Worm (Caenorhabditis elegans) whole organism, young adult: ENCODE data around the gene rnf-113.

Experiments
- B0019.2 ChIP-seq: fragments of 200-800 bp; sonication (Bioruptor generic); conservative IDR thresholded peaks from 2 replicates; pipeline ENCODE4 v1.3.6; 2022; ENCODE audit warnings: missing genetic modification reagents, missing genetic modification characterization, missing compliant biosample characterization
- C06A6.2 ChIP-seq: fragments of 200-800 bp; sonication (Bioruptor generic); conservative IDR thresholded peaks from 2 replicates; pipeline ENCODE4 v1.3.6; 2022; ENCODE audit warnings: missing genetic modification characterization, missing compliant biosample characterization
- C17E4.6 ChIP-seq: fragments of 200-800 bp; sonication (Bioruptor generic); IDR thresholded peaks from 2 replicates; pipeline ENCODE4 v1.3.6; 2022; ENCODE audit warnings: missing genetic modification reagents, missing genetic modification characterization, missing compliant biosample characterization
- D2030.7 ChIP-seq: fragments of 200-800 bp; sonication (Bioruptor generic); IDR thresholded peaks from 2 replicates; pipeline ENCODE4 v1.3.6; 2022; ENCODE audit warnings: missing genetic modification reagents, missing genetic modification characterization, missing compliant biosample characterization
- F33H1.4 ChIP-seq: fragments of 200-800 bp; sonication (Bioruptor generic); IDR thresholded peaks from 2 replicates; pipeline ENCODE4 v1.3.6; 2022; ENCODE audit warnings: missing genetic modification reagents, missing genetic modification characterization, missing compliant biosample characterization
- F52B5.7 ChIP-seq: sonication (generic microtip); optimal IDR thresholded peaks from 2 replicates; lab custom pipeline; 2016; ENCODE audit warnings: mild to moderate bottlenecking, missing genetic modification characterization, missing compliant biosample characterization
- T07F8.4 ChIP-seq: sonication (generic microtip); optimal IDR thresholded peaks from 2 replicates; lab custom pipeline; 2016; ENCODE audit warnings: mild to moderate bottlenecking, missing genetic modification characterization, moderate library complexity, missing compliant biosample characterization
- Y53F4B.3 ChIP-seq: fragments of 200-800 bp; sonication (Bioruptor generic); IDR thresholded peaks from 2 replicates; pipeline ENCODE4 v1.3.6; 2022; ENCODE audit warnings: missing genetic modification reagents, missing genetic modification characterization, missing compliant biosample characterization
- akir-1 ChIP-seq: fragments of 200-800 bp; sonication (Bioruptor generic); optimal IDR thresholded peaks from 2 replicates; lab custom pipeline; 2018; ENCODE audit warnings: mild to moderate bottlenecking, missing genetic modification characterization, moderate library complexity, missing compliant biosample characterization
- aptf-3 ChIP-seq: fragments of 200-800 bp; sonication (Bioruptor generic); IDR thresholded peaks from 2 replicates; pipeline ENCODE4 v1.3.6; 2022; ENCODE audit warnings: missing genetic modification characterization, missing compliant biosample characterization
- atf-7 ChIP-seq: sonication (generic microtip); optimal IDR thresholded peaks from 2 replicates; lab custom pipeline; 2017; ENCODE audit warnings: mild to moderate bottlenecking, missing genetic modification characterization, missing compliant biosample characterization
- athp-1 ChIP-seq: sonication (generic microtip); optimal IDR thresholded peaks from 2 replicates; lab custom pipeline; 2017; ENCODE audit warnings: mild to moderate bottlenecking, missing genetic modification characterization, missing compliant biosample characterization
- attf-5 ChIP-seq: fragments of 200-800 bp; sonication (Bioruptor generic); optimal IDR thresholded peaks from 2 replicates; lab custom pipeline; 2018; ENCODE audit warnings: mild to moderate bottlenecking, missing genetic modification characterization, missing compliant biosample characterization
- bed-2 ChIP-seq: fragments of 200-800 bp; sonication (Bioruptor generic); IDR thresholded peaks from 2 replicates; pipeline ENCODE4 v1.3.6; 2022; ENCODE audit warnings: missing genetic modification reagents, missing genetic modification characterization, missing compliant biosample characterization
- ceh-100 ChIP-seq: fragments of 200-800 bp; sonication (Bioruptor generic); IDR thresholded peaks from 2 replicates; pipeline ENCODE4 v1.3.6; 2022; ENCODE audit warnings: missing genetic modification reagents, missing genetic modification characterization, missing compliant biosample characterization
- ceh-40 ChIP-seq: fragments of 200-800 bp; sonication (Bioruptor generic); IDR thresholded peaks from 2 replicates; pipeline ENCODE4 v1.3.6; 2022; ENCODE audit warnings: missing genetic modification characterization, missing compliant biosample characterization
- ceh-79 ChIP-seq: sonication (generic microtip); optimal IDR thresholded peaks from 2 replicates; lab custom pipeline; 2017; ENCODE audit warnings: mild to moderate bottlenecking, missing genetic modification characterization, missing compliant biosample characterization
- ceh-91 ChIP-seq: fragments of 200-800 bp; sonication (Bioruptor generic); IDR thresholded peaks from 2 replicates; pipeline ENCODE4 v1.3.6; 2022; ENCODE audit warnings: missing genetic modification reagents, missing genetic modification characterization, missing compliant biosample characterization
- dox-1 ChIP-seq: fragments of 200-800 bp; sonication (Bioruptor generic); IDR thresholded peaks from 2 replicates; pipeline ENCODE4 v1.3.6; 2022; ENCODE audit warnings: missing genetic modification reagents, missing genetic modification characterization, missing compliant biosample characterization
- dpff-1 ChIP-seq: sonication (generic microtip); optimal IDR thresholded peaks from 2 replicates; lab custom pipeline; 2017; ENCODE audit warnings: mild to moderate bottlenecking, missing genetic modification characterization, missing compliant biosample characterization
- egl-44 ChIP-seq: fragments of 200-800 bp; sonication (Bioruptor generic); IDR thresholded peaks from 2 replicates; pipeline ENCODE4 v1.3.6; 2022; ENCODE audit warnings: missing genetic modification reagents, missing genetic modification characterization, missing compliant biosample characterization
- ekl-4 ChIP-seq: fragments of 200-800 bp; sonication (Bioruptor generic); IDR thresholded peaks from 2 replicates; pipeline ENCODE4 v1.3.6; 2022; ENCODE audit warnings: missing genetic modification reagents, missing genetic modification characterization, missing compliant biosample characterization
- fkh-3 ChIP-seq: sonication (generic microtip); optimal IDR thresholded peaks from 2 replicates; lab custom pipeline; 2016; ENCODE audit warnings: mild to moderate bottlenecking, missing genetic modification characterization, missing compliant biosample characterization
- him-1 ChIP-seq: sonication (generic microtip); optimal IDR thresholded peaks from 2 replicates; lab custom pipeline; 2016; ENCODE audit warnings: missing genotype, missing genetic modification reagents, missing genetic modification characterization, missing compliant biosample characterization
- hmg-1.2 ChIP-seq: fragments of 200-800 bp; sonication (Bioruptor generic); IDR thresholded peaks from 2 replicates; pipeline ENCODE4 v1.3.6; 2022; ENCODE audit warnings: missing genetic modification reagents, missing genetic modification characterization, missing compliant biosample characterization
- hsf-1 ChIP-seq: fragments of 200-800 bp; sonication (Bioruptor generic); IDR thresholded peaks from 2 replicates; pipeline ENCODE4 v1.3.6; 2022; ENCODE audit warnings: missing genetic modification reagents, missing genetic modification characterization, missing compliant biosample characterization
- lag-1 ChIP-seq: fragments of 200-800 bp; sonication (Bioruptor generic); IDR thresholded peaks from 2 replicates; pipeline ENCODE4 v1.3.6; 2022; ENCODE audit warnings: missing genetic modification reagents, missing genetic modification characterization, missing compliant biosample characterization
- lin-26 ChIP-seq: fragments of 200-800 bp; sonication (Bioruptor generic); IDR thresholded peaks from 2 replicates; pipeline ENCODE4 v1.3.6; 2022; ENCODE audit warnings: missing genetic modification reagents, missing genetic modification characterization, missing compliant biosample characterization
- lin-35 ChIP-seq, 3 experiments: fragments of 150-350 bp in 2 of 3; sonication (generic microtip) in 1 of 3; optimal IDR thresholded peaks; 2 replicates each; lab custom pipeline; 2014 to 2018; ENCODE audit warnings: missing biosample characterization in 3 of 3, missing genetic modification characterization in 3 of 3, missing genetic modification reagents in 3 of 3
- lsl-1 ChIP-seq: fragments of 200-800 bp; sonication (Bioruptor generic); optimal IDR thresholded peaks from 2 replicates; lab custom pipeline; 2018; ENCODE audit warnings: mild to moderate bottlenecking, missing genetic modification characterization, moderate library complexity, missing compliant biosample characterization
- madf-10 ChIP-seq: sonication (generic microtip); optimal IDR thresholded peaks from 2 replicates; lab custom pipeline; 2016; ENCODE audit warnings: mild to moderate bottlenecking, missing genetic modification characterization, missing compliant biosample characterization
- madf-6 ChIP-seq: fragments of 200-800 bp; sonication (Bioruptor generic); IDR thresholded peaks from 2 replicates; pipeline ENCODE4 v1.3.6; 2022; ENCODE audit warnings: missing genetic modification reagents, missing genetic modification characterization, missing compliant biosample characterization
- mcd-1 ChIP-seq: fragments of 200-800 bp; sonication (Bioruptor generic); IDR thresholded peaks from 2 replicates; pipeline ENCODE4 v1.3.6; 2022; ENCODE audit warnings: missing genetic modification reagents, missing genetic modification characterization, missing compliant biosample characterization
- nfya-1 ChIP-seq: sonication (generic microtip); optimal IDR thresholded peaks from 2 replicates; lab custom pipeline; 2017; ENCODE audit warnings: antibody characterized with exemption, missing compliant biosample characterization, missing genetic modification characterization, borderline replicate concordance; ENCODE audit not compliant: insufficient read depth
- nfya-2 ChIP-seq: fragments of 200-800 bp; sonication (Bioruptor generic); IDR thresholded peaks from 2 replicates; pipeline ENCODE4 v1.3.6; 2022; ENCODE audit warnings: missing genetic modification reagents, missing genetic modification characterization, missing compliant biosample characterization
- nfyb-1 ChIP-seq: fragments of 200-800 bp; sonication (Bioruptor generic); IDR thresholded peaks from 2 replicates; pipeline ENCODE4 v1.3.6; 2022; ENCODE audit warnings: missing genetic modification reagents, missing genetic modification characterization, missing compliant biosample characterization
- rcor-1 ChIP-seq: fragments of 200-800 bp; sonication (Bioruptor generic); IDR thresholded peaks from 2 replicates; pipeline ENCODE4 v1.3.6; 2022; ENCODE audit warnings: missing genetic modification reagents, missing genetic modification characterization, missing compliant biosample characterization
- snpc-1.3 ChIP-seq: sonication (generic microtip); optimal IDR thresholded peaks from 2 replicates; lab custom pipeline; 2017; ENCODE audit warnings: missing genetic modification characterization, mild to moderate bottlenecking, missing compliant biosample characterization, antibody characterized with exemption, moderate library complexity, missing genotype, missing genetic modification reagents; ENCODE audit not compliant: insufficient read depth
- snpc-3.4 ChIP-seq: sonication (generic microtip); optimal IDR thresholded peaks from 2 replicates; lab custom pipeline; 2017; ENCODE audit warnings: missing genetic modification characterization, mild to moderate bottlenecking, missing compliant biosample characterization, antibody characterized with exemption, moderate library complexity, missing genotype, missing genetic modification reagents
- tbp1 ChIP-seq: fragments of 200-800 bp; sonication (Bioruptor generic); optimal IDR thresholded peaks from 2 replicates; lab custom pipeline; 2018; ENCODE audit warnings: mild to moderate bottlenecking, missing genetic modification characterization, missing compliant biosample characterization
- zim-3 ChIP-seq: sonication (generic microtip); optimal IDR thresholded peaks from 2 replicates; lab custom pipeline; 2017; ENCODE audit warnings: mild to moderate bottlenecking, missing genetic modification characterization, moderate library complexity, missing compliant biosample characterization
- ztf-26 ChIP-seq: sonication (generic microtip); optimal IDR thresholded peaks from 2 replicates; lab custom pipeline; 2017; ENCODE audit warnings: missing genetic modification characterization, missing compliant biosample characterization
- ztf-3 ChIP-seq: fragments of 200-800 bp; sonication (Bioruptor generic); optimal IDR thresholded peaks from 2 replicates; lab custom pipeline; 2018; ENCODE audit warnings: mild to moderate bottlenecking, missing genetic modification characterization, missing compliant biosample characterization
- ztf-6 ChIP-seq: fragments of 200-800 bp; sonication (Bioruptor generic); IDR thresholded peaks from 2 replicates; pipeline ENCODE4 v1.3.6; 2022; ENCODE audit warnings: missing genetic modification reagents, missing genetic modification characterization, missing compliant biosample characterization

The rnf-113 gene

DNA sequence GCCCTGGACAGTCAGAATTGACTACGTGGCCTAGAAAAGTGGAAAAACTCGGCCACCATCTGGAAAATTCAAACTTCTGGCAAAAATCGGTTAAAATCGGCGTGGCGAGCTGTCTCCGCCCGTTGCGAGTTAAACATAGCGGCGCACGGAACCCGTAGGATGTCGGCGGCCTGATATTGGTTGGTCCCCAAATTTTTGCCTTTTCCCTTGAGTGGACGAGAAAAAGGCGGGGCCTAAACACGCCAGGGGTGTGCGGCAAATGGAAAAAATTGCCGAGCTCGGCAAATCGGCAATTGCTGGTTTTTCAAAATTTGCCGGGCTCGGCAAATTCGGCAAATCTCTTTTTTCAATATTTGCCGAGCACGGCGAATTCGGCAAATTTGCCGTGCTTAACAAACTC lies 24.1 kb downstream of the rnf-113 start (continued):
- TF ChIP-seq hsf-1 (GFP tag; lab: Robert Waterston, UW) = peak; percentile 67
- peak; percentile 66; the same call in 1 of the 2 replicates for TF ChIP-seq dox-1 (GFP tag; lab: Robert Waterston, UW)
- no peak for TF ChIP-seq fkh-3 (tag; lab: Kevin White, UChicago)
- TF ChIP-seq him-1 (tag; lab: Kevin White, UChicago) = no peak
- no peak for TF ChIP-seq atf-7 (tag; lab: Kevin White, UChicago)
- TF ChIP-seq aptf-3 = 0 out of 2 replicates have a peak, but pooled peaks have one; percentile 47
- peak; percentile 51; the same call in 1 of the 2 replicates for TF ChIP-seq ceh-100 (GFP tag; lab: Robert Waterston, UW)
- TF ChIP-seq rcor-1 (GFP tag; lab: Robert Waterston, UW) = peak; percentile 56; the same call in 1 of the 2 replicates
- TF ChIP-seq C17E4.6 = 0 out of 2 replicates have a peak, but pooled peaks have one; percentile 30
- peak; percentile 79 for TF ChIP-seq madf-6 (GFP tag; lab: Robert Waterston, UW)
- TF ChIP-seq athp-1 (tag; lab: Kevin White, UChicago) = no peak
- TF ChIP-seq lin-26 (GFP tag; lab: Robert Waterston, UW) = peak; percentile 87
- peak; percentile 77 for TF ChIP-seq hmg-1.2 (GFP tag; lab: Robert Waterston, UW)
- TF ChIP-seq snpc-1.3 (tag; lab: Kevin White, UChicago) = peak; percentile 5
- peak; percentile 60 for TF ChIP-seq tbp1 (GFP tag; lab: Kevin White, UChicago)
- no peak for TF ChIP-seq ztf-6 (GFP tag; lab: Robert Waterston, UW)
- peak; percentile 21; the same call in 1 of the 2 replicates for TF ChIP-seq egl-44 (GFP tag; lab: Robert Waterston, UW)
- peak; percentile 53 for TF ChIP-seq F33H1.4 (GFP tag; lab: Robert Waterston, UW)
- TF ChIP-seq ztf-26 (tag; lab: Kevin White, UChicago) = no peak
- TF ChIP-seq ceh-91 (GFP tag; lab: Robert Waterston, UW) = peak; percentile 59
- TF ChIP-seq nfya-2 (GFP tag; lab: Robert Waterston, UW) = no peak
- no peak for TF ChIP-seq ekl-4 (GFP tag; lab: Robert Waterston, UW)
- 0 out of 2 replicates have a peak, but pooled peaks have one; percentile 40 for TF ChIP-seq nfyb-1 (GFP tag; lab: Robert Waterston, UW)
- no peak for TF ChIP-seq dpff-1
- TF ChIP-seq snpc-3.4 (tag; lab: Kevin White, UChicago) = peak; percentile 55

DNA sequence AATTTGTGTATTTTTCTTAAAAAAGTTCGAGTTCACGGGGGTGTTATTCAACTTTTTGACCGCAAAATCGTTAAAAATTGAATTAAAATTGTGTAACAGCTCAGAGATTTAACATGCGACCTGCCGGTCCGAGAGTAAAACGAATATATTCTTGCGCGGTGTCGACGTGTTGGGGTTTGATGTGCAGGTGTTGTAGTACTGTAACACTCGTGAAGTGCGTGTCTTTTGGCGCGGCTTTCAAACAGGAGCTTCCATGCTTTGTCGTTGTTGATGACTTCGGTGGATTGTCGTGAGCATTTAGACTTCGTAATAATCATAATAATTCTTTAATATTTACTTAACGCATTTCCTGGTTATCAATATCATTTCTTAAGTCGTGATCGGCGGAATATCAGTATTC lies 26.9 kb downstream of the rnf-113 start, which contains the start of gene tat-3:
Gene tat-3 (minus strand): TSS at position 196 of the 400 bp plus-strand sequence.
- TF ChIP-seq madf-6 (GFP tag; lab: Robert Waterston, UW) (peak; percentile 61), D2030.7 (GFP tag; lab: Robert Waterston, UW) (peak; percentile 34; the same call in 1 of the 2 replicates), dox-1 (GFP tag; lab: Robert Waterston, UW) (0 out of 2 replicates have a peak, but pooled peaks have one; percentile 19), ceh-40 (GFP tag; lab: Robert Waterston, UW) (no peak), akir-1 (no peak), ceh-91 (GFP tag; lab: Robert Waterston, UW) (peak; percentile 33; the same call in 1 of the 2 replicates), Y53F4B.3 (no peak), zim-3 (tag; lab: Kevin White, UChicago) (no peak), F52B5.7 (tag; lab: Kevin White, UChicago) (no peak), attf-5 (GFP tag; lab: Kevin White, UChicago) (no peak), ztf-3 (no peak), T07F8.4 (tag; lab: Kevin White, UChicago) (no peak), F33H1.4 (GFP tag; lab: Robert Waterston, UW) (peak; percentile 49), madf-10 (no peak), B0019.2 (GFP tag; lab: Robert Waterston, UW) (no peak), lin-35 (GFP tag; optimal IDR thresholded peaks at IDR 0.05; lab: Kevin White, UChicago) (no peak), C17E4.6 (no peak), mcd-1 (GFP tag; lab: Robert Waterston, UW) (0 out of 2 replicates have a peak, but pooled peaks have one; percentile 13), lsl-1 (GFP tag; lab: Kevin White, UChicago) (peak; percentile 78), bed-2 (no peak), C06A6.2 (no peak), ekl-4 (GFP tag; lab: Robert Waterston, UW) (0 out of 2 replicates have a peak, but pooled peaks have one; percentile 20), lag-1 (GFP tag; lab: Robert Waterston, UW) (no peak), nfya-1 (tag; lab: Kevin White, UChicago) (no peak), ceh-79 (tag; lab: Kevin White, UChicago) (no peak), ztf-26 (tag; lab: Kevin White, UChicago) (no peak)
